Worm (Caenorhabditis elegans): Measurements from ENCODE around the gene F38A5.22.

DNA sequence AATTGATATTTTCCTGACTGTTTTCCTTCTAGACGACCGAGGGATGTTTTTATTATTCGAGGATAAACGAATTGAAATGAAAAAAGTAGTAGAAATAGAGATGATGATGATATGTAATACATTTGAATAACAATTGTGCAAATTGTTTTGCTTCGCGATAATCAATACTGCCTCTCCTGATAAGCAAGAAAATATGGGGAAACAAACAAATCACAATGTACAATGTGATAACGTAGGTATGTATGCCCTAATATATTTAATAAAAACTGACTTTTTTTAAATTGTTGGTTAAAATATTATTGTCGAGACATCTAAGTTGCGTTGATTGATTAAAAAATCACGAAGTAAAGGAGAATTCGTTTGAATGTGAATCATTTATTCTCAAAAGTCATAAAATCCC is 32.1 kb upstream of the F38A5.22 start, which contains the start of gene cest-5.2:
- no peak for TF ChIP-seq tbx-8 (GFP tag; optimal IDR thresholded peaks at IDR 0.05)
- TF ChIP-seq nhr-2 (tag; optimal IDR thresholded peaks at IDR 0.05) = no peak
- no peak for TF ChIP-seq ztf-11 (tag; optimal IDR thresholded peaks at IDR 0.05)
- no peak for TF ChIP-seq elt-1 (tag; optimal IDR thresholded peaks at IDR 0.05; ENCODE audit: borderline replicate concordance, insufficient read depth)
- TF ChIP-seq mep-1 (tag; optimal IDR thresholded peaks at IDR 0.05) = no peak
- TF ChIP-seq lin-32 (GFP tag; optimal IDR thresholded peaks at IDR 0.05) = no peak
- TF ChIP-seq snpc-4 (tag; optimal IDR thresholded peaks at IDR 0.05) = no peak
- TF ChIP-seq mls-2 (tag; optimal IDR thresholded peaks at IDR 0.05) = no peak
- TF ChIP-seq blmp-1 (tag; optimal IDR thresholded peaks at IDR 0.05) = no peak
- TF ChIP-seq pha-4 (tag; optimal IDR thresholded peaks at IDR 0.05) = no peak
- no peak for TF ChIP-seq ceh-39 (tag; optimal IDR thresholded peaks at IDR 0.05)
- TF ChIP-seq nhr-237 (tag; optimal IDR thresholded peaks at IDR 0.05) = no peak
- TF ChIP-seq nhr-76 (tag; optimal IDR thresholded peaks at IDR 0.05) = no peak
- no peak for TF ChIP-seq sptf-1 (tag; optimal IDR thresholded peaks at IDR 0.05)
